Worm (Caenorhabditis elegans): Measurements from ENCODE around the gene F09E5.12.
A peak's percentile ranks its signal among the peaks of the same experiment; 100 is the strongest.

Gene F09E5.12

DNA sequence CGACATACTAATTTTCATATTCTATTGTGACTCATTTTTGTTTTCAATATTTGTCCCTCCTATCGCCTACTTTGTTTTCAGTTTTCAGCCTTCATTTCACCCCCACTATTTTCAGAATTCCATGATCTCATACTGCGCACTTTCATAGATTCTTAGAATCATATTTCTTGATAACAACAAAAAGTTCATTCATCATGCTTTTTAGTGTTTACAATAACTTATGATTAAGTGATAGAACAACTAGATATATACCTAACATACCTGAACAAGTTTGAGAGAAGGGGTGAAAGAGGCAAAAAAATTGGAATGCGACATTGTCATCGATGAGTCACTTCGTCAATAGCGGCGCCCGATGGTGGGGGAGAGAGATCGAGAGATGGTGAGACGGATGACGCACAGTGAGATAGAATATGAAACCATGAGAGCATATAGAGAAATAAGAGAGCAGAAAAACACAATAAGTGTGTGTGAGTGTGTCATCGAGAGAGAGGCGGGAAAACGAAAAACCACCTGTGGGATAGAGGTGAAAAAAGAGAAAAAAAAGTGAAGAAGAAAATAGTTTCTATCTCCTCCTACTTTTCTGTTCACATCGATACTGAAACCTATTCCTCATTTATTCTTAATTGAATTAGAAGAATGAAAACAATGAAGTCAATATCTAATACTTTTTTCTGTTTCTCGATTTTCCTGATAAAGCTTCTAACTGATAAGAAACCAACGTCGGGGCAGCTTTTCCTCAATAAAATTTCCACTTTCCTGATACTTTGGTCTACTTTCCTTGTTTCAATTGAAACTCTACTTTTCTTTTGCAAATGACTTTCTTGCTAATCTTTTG is 33.7 kb downstream of the F09E5.12 start:
- TF ChIP-seq ceh-43 (GFP tag; optimal IDR thresholded peaks at IDR 0.05) (no peak), mep-1 (tag; optimal IDR thresholded peaks at IDR 0.05) (no peak), ztf-11 (tag; optimal IDR thresholded peaks at IDR 0.05) (no peak), ces-1 (GFP tag; optimal IDR thresholded peaks at IDR 0.05) (peak; percentile 64), M03D4.4 (tag; optimal IDR thresholded peaks at IDR 0.05) (peak; percentile 7), bed-3 (GFP tag; optimal IDR thresholded peaks at IDR 0.05) (no peak), ceh-39 (tag; optimal IDR thresholded peaks at IDR 0.05) (no peak), ceh-83 (GFP tag; optimal IDR thresholded peaks at IDR 0.05) (no peak), nhr-12 (tag; optimal IDR thresholded peaks at IDR 0.05) (no peak), unc-120 (tag; optimal IDR thresholded peaks at IDR 0.05; ENCODE audit: poor library complexity, severe bottlenecking) (peak; percentile 49), nhr-237 (tag; optimal IDR thresholded peaks at IDR 0.05) (peak; percentile 53), mab-5 (tag; optimal IDR thresholded peaks at IDR 0.05) (no peak), ham-2 (GFP tag; optimal IDR thresholded peaks at IDR 0.05) (no peak), nhr-2 (tag; optimal IDR thresholded peaks at IDR 0.05) (no peak), mls-2 (tag; optimal IDR thresholded peaks at IDR 0.05) (no peak), sptf-1 (tag; optimal IDR thresholded peaks at IDR 0.05) (peak; percentile 19), pha-4 (tag; optimal IDR thresholded peaks at IDR 0.05) (peak; percentile 67), lin-32 (GFP tag; optimal IDR thresholded peaks at IDR 0.05) (no peak), snpc-4 (tag; optimal IDR thresholded peaks at IDR 0.05) (no peak), hlh-1 (tag; optimal IDR thresholded peaks at IDR 0.05) (peak; percentile 39), nhr-76 (tag; optimal IDR thresholded peaks at IDR 0.05) (no peak), flh-1 (GFP tag; optimal IDR thresholded peaks at IDR 0.05) (no peak), elt-1 (tag; optimal IDR thresholded peaks at IDR 0.05; ENCODE audit: borderline replicate concordance, insufficient read depth) (no peak), blmp-1 (tag; optimal IDR thresholded peaks at IDR 0.05) (no peak), unc-62 (GFP tag; optimal IDR thresholded peaks at IDR 0.05) (peak; percentile 59)

DNA sequence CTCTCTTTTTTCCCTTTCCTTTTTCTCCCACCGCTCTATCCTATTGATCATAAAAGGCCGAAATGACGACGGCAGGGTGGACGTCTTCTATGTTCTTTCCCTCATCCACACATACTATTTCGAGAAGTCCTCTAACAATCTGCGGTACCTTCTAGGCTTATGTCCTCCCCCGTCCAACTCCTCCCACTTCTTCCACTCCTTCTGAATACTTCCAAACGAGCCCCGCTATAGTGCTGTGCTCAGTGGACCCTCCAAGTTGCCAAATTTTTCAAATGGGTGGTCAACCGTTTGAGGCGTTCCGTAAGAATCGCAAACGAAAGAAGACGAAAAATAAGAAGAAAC is 34.5 kb downstream of the F09E5.12 start:
- peak; percentile 40 for TF ChIP-seq ces-1 (GFP tag; optimal IDR thresholded peaks at IDR 0.05)
- TF ChIP-seq cnd-1 (tag; optimal IDR thresholded peaks at IDR 0.05) = peak; percentile 27
- no peak for TF ChIP-seq sem-2 (GFP tag; optimal IDR thresholded peaks at IDR 0.05)
- TF ChIP-seq mep-1 (tag; optimal IDR thresholded peaks at IDR 0.05) = peak; percentile 63
- TF ChIP-seq unc-62 (GFP tag; optimal IDR thresholded peaks at IDR 0.05) = peak; percentile 32
- TF ChIP-seq lin-32 (GFP tag; optimal IDR thresholded peaks at IDR 0.05) = no peak
- no peak for TF ChIP-seq nhr-28 (tag; optimal IDR thresholded peaks at IDR 0.05)

DNA sequence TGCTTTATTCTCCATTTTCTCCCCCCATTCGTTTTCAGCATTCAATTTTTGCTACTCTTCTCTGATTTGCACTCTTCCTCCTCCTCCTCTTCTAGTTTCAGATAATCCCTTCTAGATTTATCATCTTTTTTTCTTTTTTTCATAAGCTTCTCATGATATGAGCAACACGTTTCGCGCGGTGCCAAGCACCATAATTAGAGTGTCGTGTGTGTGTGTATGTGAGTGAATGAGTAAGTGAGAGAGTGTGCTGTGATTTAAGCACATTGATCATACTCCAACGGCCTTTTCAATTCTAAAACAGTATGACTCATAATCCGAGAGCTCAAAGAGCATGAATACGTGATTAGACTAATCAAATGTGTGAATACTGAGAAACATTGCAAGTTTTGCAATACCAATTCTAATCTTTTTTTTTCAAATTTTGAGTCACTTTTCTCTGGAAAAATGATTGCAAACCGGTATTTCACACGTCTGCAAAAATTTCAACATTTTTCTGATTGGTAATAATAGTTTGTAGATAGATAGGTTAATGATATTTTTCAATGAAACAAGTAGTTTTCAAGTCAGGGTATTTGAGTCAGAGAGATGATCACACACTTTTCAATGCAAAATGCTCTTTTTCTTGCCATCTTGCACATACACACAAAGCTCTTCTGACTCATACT is 35.0 kb downstream of the F09E5.12 start:
- TF ChIP-seq bed-3 (GFP tag; optimal IDR thresholded peaks at IDR 0.05) (no peak), mls-2 (tag; optimal IDR thresholded peaks at IDR 0.05) (no peak), sptf-1 (tag; optimal IDR thresholded peaks at IDR 0.05) (no peak), unc-39 (tag; optimal IDR thresholded peaks at IDR 0.05) (no peak), nhr-76 (tag; optimal IDR thresholded peaks at IDR 0.05) (no peak), flh-1 (GFP tag; optimal IDR thresholded peaks at IDR 0.05) (no peak), ceh-43 (GFP tag; optimal IDR thresholded peaks at IDR 0.05) (no peak), snpc-4 (tag; optimal IDR thresholded peaks at IDR 0.05) (no peak), pha-4 (tag; optimal IDR thresholded peaks at IDR 0.05) (no peak), unc-120 (tag; optimal IDR thresholded peaks at IDR 0.05; ENCODE audit: poor library complexity, severe bottlenecking) (no peak), nhr-237 (tag; optimal IDR thresholded peaks at IDR 0.05) (no peak), lin-32 (GFP tag; optimal IDR thresholded peaks at IDR 0.05) (no peak), sem-2 (GFP tag; optimal IDR thresholded peaks at IDR 0.05) (no peak), cnd-1 (tag; optimal IDR thresholded peaks at IDR 0.05) (no peak), blmp-1 (tag; optimal IDR thresholded peaks at IDR 0.05) (no peak), mab-5 (tag; optimal IDR thresholded peaks at IDR 0.05) (no peak), ces-1 (GFP tag; optimal IDR thresholded peaks at IDR 0.05) (no peak), ham-2 (GFP tag; optimal IDR thresholded peaks at IDR 0.05) (no peak)

DNA sequence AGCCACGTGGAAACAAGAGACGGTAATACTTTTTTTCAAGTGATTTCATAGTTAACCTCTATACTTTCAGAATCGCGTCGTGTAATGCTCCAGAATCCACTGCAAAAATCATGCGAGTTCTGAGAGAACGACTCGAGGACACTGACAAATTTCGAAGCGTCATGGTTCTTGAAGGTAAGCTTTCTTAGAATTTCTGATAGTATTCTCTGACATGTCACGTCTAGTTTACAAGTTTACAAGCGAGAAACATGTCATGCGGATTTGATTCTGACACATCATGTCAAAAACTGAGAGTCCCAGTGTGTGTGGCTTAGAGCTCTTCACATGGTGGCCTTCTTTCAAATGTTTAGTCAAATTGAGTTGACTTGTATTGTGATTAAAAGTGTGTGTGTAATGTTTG is 35.9 kb downstream of the F09E5.12 start:
- no peak for TF ChIP-seq mep-1 (tag; optimal IDR thresholded peaks at IDR 0.05)
- no peak for TF ChIP-seq ztf-11 (tag; optimal IDR thresholded peaks at IDR 0.05)
- no peak for TF ChIP-seq M03D4.4 (tag; optimal IDR thresholded peaks at IDR 0.05)
- no peak for TF ChIP-seq sem-2 (GFP tag; optimal IDR thresholded peaks at IDR 0.05)
- no peak for TF ChIP-seq cnd-1 (tag; optimal IDR thresholded peaks at IDR 0.05)
- no peak for TF ChIP-seq elt-1 (tag; optimal IDR thresholded peaks at IDR 0.05; ENCODE audit: borderline replicate concordance, insufficient read depth)
- TF ChIP-seq drap-1 (GFP tag; optimal IDR thresholded peaks at IDR 0.05) = no peak
- TF ChIP-seq nhr-12 (tag; optimal IDR thresholded peaks at IDR 0.05) = no peak
